Fruit fly (Drosophila melanogaster) whole organism, embryonic: ENCODE measurements around the gene CG9288.

Experiments used
- Asciz ChIP-seq: fragments of 200-800 bp; sonication (Bioruptor generic); optimal IDR thresholded peaks from 2 replicates; lab custom pipeline; 2017; ENCODE audit warnings: missing biosample characterization, mild to moderate bottlenecking, missing genetic modification characterization, missing genetic modification reagents
- Bgb ChIP-seq: fragments of 200-800 bp; sonication (Bioruptor generic); IDR thresholded peaks from 2 replicates; pipeline ENCODE4 v1.3.6; 2022; ENCODE audit warnings: missing biosample characterization, missing genetic modification characterization; ENCODE audit not compliant: partially characterized antibody
- CG12659 ChIP-seq: fragments of 200-800 bp; sonication (Bioruptor generic); optimal IDR thresholded peaks from 3 replicates; lab custom pipeline; 2017; ENCODE audit warnings: mild to moderate bottlenecking, missing biosample characterization, missing genetic modification reagents, missing genetic modification characterization
- CG12744 ChIP-seq: fragments of 200-800 bp; sonication (Bioruptor generic); optimal IDR thresholded peaks from 2 replicates; lab custom pipeline; 2016; ENCODE audit warnings: missing biosample characterization, missing genetic modification characterization
- CG13424 ChIP-seq: fragments of 200-800 bp; sonication (Bioruptor generic); optimal IDR thresholded peaks from 2 replicates; lab custom pipeline; 2019; ENCODE audit warnings: missing biosample characterization, mild to moderate bottlenecking, missing genetic modification characterization, moderate library complexity
- CG1602 ChIP-seq: fragments of 200-800 bp; sonication (Bioruptor generic); optimal IDR thresholded peaks from 3 replicates; lab custom pipeline; 2016; ENCODE audit warnings: missing biosample characterization, missing genetic modification characterization
- CG16779 ChIP-seq: fragments of 200-800 bp; sonication (Bioruptor generic); IDR thresholded peaks from 2 replicates; pipeline ENCODE4 v1.3.6; 2022; ENCODE audit warnings: missing biosample characterization, missing genetic modification characterization
- CG17186 ChIP-seq: fragments of 200-800 bp; sonication (Bioruptor generic); optimal IDR thresholded peaks from 3 replicates; lab custom pipeline; 2017; ENCODE audit warnings: missing biosample characterization, missing genetic modification reagents, missing genetic modification characterization
- CG17385 ChIP-seq: fragments of 200-800 bp; sonication (Bioruptor generic); optimal IDR thresholded peaks from 3 replicates; lab custom pipeline; 2018; ENCODE audit warnings: missing biosample characterization, mild to moderate bottlenecking, missing genetic modification characterization
- CG17802 ChIP-seq: fragments of 200-800 bp; sonication (Bioruptor generic); optimal IDR thresholded peaks from 2 replicates; lab custom pipeline; 2018; ENCODE audit warnings: missing biosample characterization, mild to moderate bottlenecking, missing genetic modification characterization, moderate library complexity
- CG1832 ChIP-seq: fragments of 200-800 bp; sonication (Bioruptor generic); optimal IDR thresholded peaks from 2 replicates; lab custom pipeline; 2017; ENCODE audit warnings: missing biosample characterization, mild to moderate bottlenecking, missing genetic modification characterization, inconsistent platforms
- CG18476 ChIP-seq: fragments of 200-800 bp; sonication (Bioruptor generic); optimal IDR thresholded peaks from 2 replicates; lab custom pipeline; 2016; ENCODE audit warnings: missing biosample characterization, mild to moderate bottlenecking, missing genetic modification characterization
- CG18619 ChIP-seq: fragments of 200-800 bp; sonication (Bioruptor generic); optimal IDR thresholded peaks from 3 replicates; lab custom pipeline; 2017; ENCODE audit warnings: missing biosample characterization, mild to moderate bottlenecking, missing genetic modification characterization
- CG2129 ChIP-seq: fragments of 200-800 bp; sonication (Bioruptor generic); IDR thresholded peaks from 2 replicates; pipeline ENCODE4 v1.3.6; 2022; ENCODE audit warnings: missing biosample characterization, missing genetic modification characterization; ENCODE audit not compliant: partially characterized antibody
- CG2202 ChIP-seq: fragments of 200-800 bp; sonication (Bioruptor generic); optimal IDR thresholded peaks from 2 replicates; lab custom pipeline; 2018; ENCODE audit warnings: missing biosample characterization, mild to moderate bottlenecking, missing genetic modification characterization
- CG3407 ChIP-seq: fragments of 200-800 bp; sonication (Bioruptor generic); optimal IDR thresholded peaks from 2 replicates; lab custom pipeline; 2018; ENCODE audit warnings: missing biosample characterization, mild to moderate bottlenecking, missing genetic modification characterization
- CG34224 ChIP-seq: fragments of 200-800 bp; sonication (Bioruptor generic); IDR thresholded peaks from 3 replicates; pipeline ENCODE4 v1.3.6; 2022; ENCODE audit warnings: missing biosample characterization, missing genetic modification characterization; ENCODE audit not compliant: partially characterized antibody
- CG3847 ChIP-seq: fragments of 200-800 bp; sonication (Bioruptor generic); IDR thresholded peaks from 2 replicates; pipeline ENCODE4 v1.3.6; 2022; ENCODE audit warnings: missing biosample characterization, missing genetic modification characterization
- CG4424 ChIP-seq: fragments of 200-800 bp; sonication (Bioruptor generic); optimal IDR thresholded peaks from 3 replicates; lab custom pipeline; 2016; ENCODE audit warnings: missing biosample characterization, missing genetic modification characterization
- CG6765 ChIP-seq: fragments of 200-800 bp; sonication (Bioruptor generic); optimal IDR thresholded peaks from 3 replicates; lab custom pipeline; 2017; ENCODE audit warnings: missing biosample characterization, mild to moderate bottlenecking, missing genetic modification characterization
- CG6813 ChIP-seq: fragments of 200-800 bp; sonication (Bioruptor generic); optimal IDR thresholded peaks from 2 replicates; lab custom pipeline; 2017; ENCODE audit warnings: missing biosample characterization, missing genetic modification characterization, mild to moderate bottlenecking, moderate library complexity, missing genetic modification reagents
- CG6854 ChIP-seq: fragments of 200-800 bp; sonication (Bioruptor generic); optimal IDR thresholded peaks from 3 replicates; lab custom pipeline; 2017; ENCODE audit warnings: missing biosample characterization, mild to moderate bottlenecking, missing genetic modification characterization
- CG7745 ChIP-seq: fragments of 200-800 bp; sonication (Bioruptor generic); optimal IDR thresholded peaks from 2 replicates; lab custom pipeline; 2018; ENCODE audit warnings: missing biosample characterization, mild to moderate bottlenecking, missing genetic modification characterization, moderate library complexity
- CrebB ChIP-seq: fragments of 200-800 bp; sonication (Bioruptor generic); optimal IDR thresholded peaks from 3 replicates; lab custom pipeline; 2018; ENCODE audit warnings: missing biosample characterization, mild to moderate bottlenecking, missing genetic modification characterization
- D19A ChIP-seq: fragments of 200-800 bp; optimal IDR thresholded peaks from 3 replicates; lab custom pipeline; 2019; ENCODE audit warnings: missing biosample characterization, mild to moderate bottlenecking, missing genetic modification characterization, moderate library complexity
- Dll ChIP-seq: fragments of 200-800 bp; sonication (Bioruptor generic); IDR thresholded peaks from 4 replicates; pipeline ENCODE4 v1.3.6; 2022; ENCODE audit warnings: missing biosample characterization, missing genetic modification characterization; ENCODE audit not compliant: partially characterized antibody
- Doc3 ChIP-seq: fragments of 200-800 bp; sonication (Bioruptor generic); IDR thresholded peaks from 3 replicates; pipeline ENCODE4 v1.3.6; 2022; ENCODE audit warnings: missing biosample characterization, missing genetic modification characterization; ENCODE audit not compliant: partially characterized antibody
- Drgx ChIP-seq: fragments of 200-800 bp; sonication (Bioruptor generic); IDR thresholded peaks from 2 replicates; pipeline ENCODE4 v1.3.6; 2022; ENCODE audit warnings: missing biosample characterization, missing genetic modification characterization
- Eip74EF ChIP-seq, 2 experiments: fragments of 200-800 bp in 1 of 2; fragments of >200 bp in 1 of 2; sonication (Bioruptor generic) in 1 of 2; optimal IDR thresholded peaks; 2 replicates each; lab custom pipeline; 2017 to 2019; ENCODE audit warnings: missing biosample characterization in 2 of 2, missing genetic modification characterization in 2 of 2, mild to moderate bottlenecking in 1 of 2, moderate library complexity in 1 of 2
- HHEX ChIP-seq: fragments of 200-800 bp; sonication (Bioruptor generic); optimal IDR thresholded peaks from 3 replicates; lab custom pipeline; 2017; ENCODE audit warnings: missing biosample characterization, mild to moderate bottlenecking, missing genetic modification characterization, missing genetic modification reagents
- HLHmδ ChIP-seq: fragments of 200-800 bp; sonication (Bioruptor generic); optimal IDR thresholded peaks from 2 replicates; lab custom pipeline; 2018; ENCODE audit warnings: missing biosample characterization, mild to moderate bottlenecking, missing genetic modification characterization, moderate library complexity
- Hr78 ChIP-seq, 2 experiments: fragments of 200-800 bp in 1 of 2; fragments of >200 bp in 1 of 2; sonication (Bioruptor generic) in 1 of 2; optimal IDR thresholded peaks; 2 replicates each; lab custom pipeline; 2017 to 2019; ENCODE audit warnings: missing biosample characterization in 2 of 2, missing genetic modification characterization in 2 of 2, mild to moderate bottlenecking in 1 of 2, moderate library complexity in 1 of 2
- Jarid2 ChIP-seq: fragments of 200-800 bp; sonication (Bioruptor generic); optimal IDR thresholded peaks from 3 replicates; lab custom pipeline; 2017; ENCODE audit warnings: mild to moderate bottlenecking, missing biosample characterization, missing genetic modification reagents, missing genetic modification characterization
- Kr ChIP-seq: fragments of 200-800 bp; sonication (Bioruptor generic); optimal IDR thresholded peaks from 2 replicates; lab custom pipeline; 2017; ENCODE audit warnings: missing biosample characterization, mild to moderate bottlenecking, missing genetic modification characterization
- NC2α ChIP-seq: fragments of 200-800 bp; sonication (Bioruptor generic); optimal IDR thresholded peaks from 2 replicates; lab custom pipeline; 2016; ENCODE audit warnings: missing biosample characterization, missing genetic modification characterization
- Xbp1 ChIP-seq: fragments of 200-800 bp; sonication (Bioruptor generic); optimal IDR thresholded peaks from 3 replicates; lab custom pipeline; 2016; ENCODE audit warnings: missing biosample characterization, mild to moderate bottlenecking, missing genetic modification characterization
- ac ChIP-seq: fragments of 200-800 bp; sonication (Bioruptor generic); optimal IDR thresholded peaks from 3 replicates; lab custom pipeline; 2017; ENCODE audit warnings: missing biosample characterization, mild to moderate bottlenecking, missing genetic modification characterization
- bigmax ChIP-seq: fragments of 200-800 bp; sonication (Bioruptor generic); optimal IDR thresholded peaks from 2 replicates; lab custom pipeline; 2018; ENCODE audit warnings: missing biosample characterization, mild to moderate bottlenecking, missing genetic modification characterization
- btn ChIP-seq: fragments of 200-800 bp; sonication (Bioruptor generic); optimal IDR thresholded peaks from 2 replicates; lab custom pipeline; 2016; ENCODE audit warnings: missing biosample characterization, missing genetic modification characterization
- cad ChIP-seq: fragments of >200 bp; optimal IDR thresholded peaks from 2 replicates; lab custom pipeline; 2017; ENCODE audit warnings: missing biosample characterization, missing genetic modification characterization
- cg ChIP-seq: fragments of 200-800 bp; sonication (Bioruptor generic); optimal IDR thresholded peaks from 3 replicates; lab custom pipeline; 2019; ENCODE audit warnings: missing biosample characterization, mild to moderate bottlenecking, missing genetic modification characterization, moderate library complexity
- ci ChIP-seq: fragments of 200-800 bp; sonication (Bioruptor generic); IDR thresholded peaks from 3 replicates; pipeline ENCODE4 v1.3.6; 2022; ENCODE audit warnings: missing biosample characterization, missing genetic modification characterization
- cwo ChIP-seq: fragments of 200-800 bp; sonication (Bioruptor generic); optimal IDR thresholded peaks from 3 replicates; lab custom pipeline; 2017; ENCODE audit warnings: missing biosample characterization, missing genetic modification characterization, mild to moderate bottlenecking, moderate library complexity, missing genetic modification reagents
- her ChIP-seq: fragments of 200-800 bp; sonication (Bioruptor generic); optimal IDR thresholded peaks from 2 replicates; lab custom pipeline; 2016; ENCODE audit warnings: missing biosample characterization, missing genetic modification characterization
- lmd ChIP-seq: fragments of 200-800 bp; sonication (Bioruptor generic); IDR thresholded peaks from 2 replicates; pipeline ENCODE4 v1.3.6; 2022; ENCODE audit warnings: missing biosample characterization, missing genetic modification characterization
- lola ChIP-seq, 3 experiments: fragments of >200 bp in 2 of 3; fragments of 200-800 bp in 1 of 3; sonication (Bioruptor generic) in 1 of 3; optimal IDR thresholded peaks; 2 replicates each; lab custom pipeline; 2017 to 2019; ENCODE audit warnings: missing biosample characterization in 3 of 3, missing genetic modification characterization in 3 of 3, mild to moderate bottlenecking in 1 of 3, moderate library complexity in 1 of 3
- mld ChIP-seq: fragments of 200-800 bp; sonication (Bioruptor generic); IDR thresholded peaks from 3 replicates; pipeline ENCODE4 v1.3.6; 2022; ENCODE audit warnings: missing biosample characterization, missing genetic modification characterization; ENCODE audit not compliant: partially characterized antibody
- ro ChIP-seq: fragments of 200-800 bp; sonication (Bioruptor generic); IDR thresholded peaks from 2 replicates; pipeline ENCODE4 v1.3.6; 2022; ENCODE audit warnings: missing biosample characterization, missing genetic modification characterization
- sens-2 ChIP-seq: fragments of 200-800 bp; sonication (Bioruptor generic); IDR thresholded peaks from 2 replicates; pipeline ENCODE4 v1.3.6; 2022; ENCODE audit warnings: missing biosample characterization, missing genetic modification characterization

Gene CG9288

dm6 chr3R:13815022-13815440, 35.6 kb downstream of the CG9288 start (continued):
- no peak for TF ChIP-seq CG18476 (GFP tag; lab: Kevin White, UChicago)
- TF ChIP-seq CG6854 = no peak
- TF ChIP-seq ro (GFP tag; lab: Robert Waterston, UW) = no peak
- peak; percentile 16 for TF ChIP-seq cg (GFP tag; lab: Kevin White, UChicago)
- TF ChIP-seq NC2α (GFP tag; lab: Kevin White, UChicago) = no peak
- TF ChIP-seq Xbp1 (GFP tag; lab: Kevin White, UChicago) = no peak
- no peak for TF ChIP-seq ac (GFP tag; lab: Kevin White, UChicago)
- TF ChIP-seq Dll = peak; percentile 48; the same call in 1 of the 4 replicates
- TF ChIP-seq CG1832 (GFP tag; lab: Kevin White, UChicago) = no peak
- TF ChIP-seq CG17802 (tag; lab: Kevin White, UChicago) = no peak
- no peak for TF ChIP-seq HHEX (GFP tag; lab: Kevin White, UChicago)
- no peak for TF ChIP-seq her (GFP tag; lab: Kevin White, UChicago)
- TF ChIP-seq lmd (GFP tag; lab: Robert Waterston, UW) = no peak
- TF ChIP-seq Kr (GFP tag; lab: Kevin White, UChicago) = no peak
- no peak for TF ChIP-seq CG4424 (GFP tag; lab: Kevin White, UChicago)
- TF ChIP-seq CrebB (tag; lab: Kevin White, UChicago) = no peak
- no peak for TF ChIP-seq CG17186 (GFP tag; lab: Kevin White, UChicago)
- no peak for TF ChIP-seq CG3407 (GFP tag; lab: Kevin White, UChicago)
- TF ChIP-seq CG13424 = no peak
- no peak for TF ChIP-seq D19A (tag; lab: Kevin White, UChicago)
- TF ChIP-seq HLHmδ (GFP tag; lab: Kevin White, UChicago) = peak; percentile 21
- no peak for TF ChIP-seq CG3847
- no peak for TF ChIP-seq sens-2 (GFP tag; lab: Robert Waterston, UW)
- TF ChIP-seq CG34224 = peak; percentile 40; the same call in 2 of the 3 replicates
- no peak for TF ChIP-seq CG12659 (GFP tag; lab: Kevin White, UChicago)
- TF ChIP-seq CG16779 (GFP tag; lab: Robert Waterston, UW) = no peak
- no peak for TF ChIP-seq lola (GFP tag; optimal IDR thresholded peaks at IDR 0.05; lab: Kevin White, UChicago)
- TF ChIP-seq Doc3 (GFP tag; lab: Robert Waterston, UW) = 0 out of 3 replicates have a peak, but pooled peaks have one; percentile 36
- TF ChIP-seq CG2202 (tag; lab: Kevin White, UChicago) = no peak
- TF ChIP-seq bigmax = no peak
- no peak for TF ChIP-seq CG7745 (tag; lab: Kevin White, UChicago)
- TF ChIP-seq cwo (GFP tag; lab: Kevin White, UChicago) = no peak
- TF ChIP-seq btn (GFP tag; lab: Kevin White, UChicago) = no peak
- TF ChIP-seq Asciz (GFP tag; lab: Kevin White, UChicago) = no peak
- TF ChIP-seq CG17385 = no peak
- no peak for TF ChIP-seq CG1602 (GFP tag; lab: Kevin White, UChicago)
- TF ChIP-seq CG2129 = no peak
- peak; percentile 57; the same call in 1 of the 3 replicates for TF ChIP-seq mld
- no peak for TF ChIP-seq Bgb
- TF ChIP-seq CG6765 (GFP tag; lab: Kevin White, UChicago) = no peak
- TF ChIP-seq CG12744 (GFP tag; lab: Kevin White, UChicago) = no peak
- TF ChIP-seq cad (GFP tag; lab: Kevin White, UChicago) = no peak
- no peak for TF ChIP-seq CG18619 (GFP tag; lab: Kevin White, UChicago)
- TF ChIP-seq Hr78 (GFP tag; optimal IDR thresholded peaks at IDR 0.05; lab: Kevin White, UChicago) = peak in 1 of 2 experiments; percentile 82
- TF ChIP-seq ci (GFP tag; lab: Robert Waterston, UW) = no peak; the same call in 2 of the 3 replicates
- no peak for TF ChIP-seq CG6813
- peak in 1 of 2 experiments; percentile 33 for TF ChIP-seq Eip74EF (GFP tag; optimal IDR thresholded peaks at IDR 0.05; lab: Kevin White, UChicago)
- TF ChIP-seq Jarid2 (GFP tag; lab: Kevin White, UChicago) = no peak
- no peak for TF ChIP-seq Drgx
